Worm (Caenorhabditis elegans): ENCODE measurements around the gene tsp-5.

DNA sequence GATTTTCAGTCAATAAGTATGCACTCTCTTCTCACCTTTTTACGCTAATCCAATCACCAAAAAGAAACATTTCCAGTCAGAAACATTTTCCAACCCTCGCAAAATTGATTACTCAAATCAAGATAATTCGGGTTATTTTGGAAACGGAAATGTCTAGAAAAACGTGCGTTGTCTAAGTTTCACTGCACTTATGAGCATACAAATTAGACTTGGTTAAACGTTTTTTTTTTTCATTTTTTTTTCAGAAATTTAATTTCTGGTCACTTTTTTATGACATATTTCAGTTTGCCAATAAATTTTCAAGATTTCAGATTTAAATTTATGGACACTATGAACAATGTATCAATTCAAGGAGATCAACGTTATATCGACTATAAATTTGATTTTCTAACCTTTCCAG, 8.6 kb downstream of the tsp-5 start, which contains the start of gene sru-12:
- TF ChIP-seq nhr-12 (tag; optimal IDR thresholded peaks at IDR 0.05) = no peak
- TF ChIP-seq ztf-11 (tag; optimal IDR thresholded peaks at IDR 0.05) = no peak
- no peak for TF ChIP-seq nhr-25 (tag; optimal IDR thresholded peaks at IDR 0.05)
- no peak for TF ChIP-seq lin-39 (tag; optimal IDR thresholded peaks at IDR 0.05)
- TF ChIP-seq snpc-4 (tag; optimal IDR thresholded peaks at IDR 0.05) = no peak
- TF ChIP-seq nhr-23 (tag; optimal IDR thresholded peaks at IDR 0.05) = no peak
- TF ChIP-seq ceh-82 (tag; optimal IDR thresholded peaks at IDR 0.05) = no peak
- no peak for TF ChIP-seq nhr-237 (tag; optimal IDR thresholded peaks at IDR 0.05)
- TF ChIP-seq ztf-4 (tag; optimal IDR thresholded peaks at IDR 0.05) = no peak
- TF ChIP-seq tbx-2 (tag; optimal IDR thresholded peaks at IDR 0.05) = no peak
- TF ChIP-seq elt-2 (tag; optimal IDR thresholded peaks at IDR 0.05) = no peak
